Worm (Caenorhabditis elegans): ENCODE results near the gene Y24F12A.1.

DNA sequence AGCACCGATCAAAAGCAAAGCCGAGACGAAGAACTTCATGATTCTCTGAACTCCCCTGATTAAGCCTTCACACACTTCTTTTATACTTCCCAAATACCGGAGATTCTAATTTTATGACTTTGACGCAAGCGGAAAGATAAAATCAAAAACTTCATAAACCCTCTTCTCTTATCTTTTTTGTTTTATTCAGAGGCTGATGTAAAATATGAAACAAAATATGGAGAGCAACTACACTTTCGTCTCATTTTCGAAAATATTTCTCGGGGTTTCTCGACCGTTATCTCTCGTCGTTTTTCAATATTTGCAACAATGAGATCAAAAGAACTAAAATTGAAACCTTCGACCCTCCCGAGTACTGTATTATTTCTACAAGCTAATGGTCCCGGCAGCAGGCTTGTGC, 18.0 kb downstream of the Y24F12A.1 start, which contains the start of gene lys-4:
- TF ChIP-seq pax-3 (tag; optimal IDR thresholded peaks at IDR 0.05) (no peak), elt-3 (tag; optimal IDR thresholded peaks at IDR 0.05) (no peak)
